Worm (Caenorhabditis elegans) whole organism, early embryonic: ENCODE data around the gene abu-7.

Experiments
- B0310.2 ChIP-seq: sonication (generic microtip); optimal IDR thresholded peaks from 2 replicates; lab custom pipeline; 2016; ENCODE audit warnings: mild to moderate bottlenecking, missing genetic modification characterization, missing compliant biosample characterization
- F13C5.2 ChIP-seq: sonication (generic microtip); optimal IDR thresholded peaks from 2 replicates; lab custom pipeline; 2017; ENCODE audit warnings: mild to moderate bottlenecking, missing genetic modification characterization, inconsistent platforms, missing compliant biosample characterization
- aly-1 ChIP-seq: sonication (generic microtip); optimal IDR thresholded peaks from 2 replicates; lab custom pipeline; 2016; ENCODE audit warnings: missing genetic modification characterization, missing compliant biosample characterization
- ama-1 ChIP-seq: fragments of 150-350 bp; optimal IDR thresholded peaks from 2 replicates; lab custom pipeline; 2014
- ceh-13 ChIP-seq: fragments of 200-800 bp; sonication (Bioruptor generic); optimal IDR thresholded peaks from 2 replicates; lab custom pipeline; 2018; ENCODE audit warnings: mild to moderate bottlenecking, missing genetic modification characterization, missing compliant biosample characterization
- ceh-36 ChIP-seq: sonication (generic microtip); optimal IDR thresholded peaks from 2 replicates; lab custom pipeline; 2016; ENCODE audit warnings: missing genetic modification characterization, inconsistent platforms, missing compliant biosample characterization
- ets-7 ChIP-seq: sonication (generic microtip); optimal IDR thresholded peaks from 2 replicates; lab custom pipeline; 2016; ENCODE audit warnings: missing genotype, missing genetic modification characterization, missing compliant biosample characterization
- flt-1 ChIP-seq: fragments of 200-800 bp; sonication (Bioruptor generic); IDR thresholded peaks from 2 replicates; pipeline ENCODE4 v1.3.6; 2022; ENCODE audit warnings: missing genetic modification characterization, missing compliant biosample characterization
- hmbx-1 ChIP-seq: sonication (generic microtip); optimal IDR thresholded peaks from 2 replicates; lab custom pipeline; 2016; ENCODE audit warnings: mild to moderate bottlenecking, missing genetic modification characterization, missing compliant biosample characterization
- hmg-4 ChIP-seq: fragments of 200-800 bp; sonication (Bioruptor generic); optimal IDR thresholded peaks from 2 replicates; lab custom pipeline; 2018; ENCODE audit warnings: mild to moderate bottlenecking, missing genetic modification characterization, missing compliant biosample characterization
- hnd-1 ChIP-seq: sonication (generic microtip); optimal IDR thresholded peaks from 2 replicates; lab custom pipeline; 2016; ENCODE audit warnings: missing genetic modification characterization, missing compliant biosample characterization
- pes-1 ChIP-seq: fragments of 200-800 bp; sonication (Bioruptor generic); IDR thresholded peaks from 2 replicates; pipeline ENCODE4 v1.3.6; 2022; ENCODE audit warnings: missing genetic modification reagents, missing genetic modification characterization, missing compliant biosample characterization
- scrt-1 ChIP-seq: fragments of 200-800 bp; sonication (Bioruptor generic); IDR thresholded peaks from 2 replicates; pipeline ENCODE4 v1.3.6; 2022; ENCODE audit warnings: missing genetic modification characterization, missing compliant biosample characterization
- sea-1 ChIP-seq: fragments of 200-800 bp; sonication (Bioruptor generic); conservative IDR thresholded peaks from 2 replicates; pipeline ENCODE4 v1.3.6; 2022; ENCODE audit warnings: missing genetic modification characterization, missing compliant biosample characterization
- tbx-11 ChIP-seq: fragments of 200-800 bp; sonication (Bioruptor generic); IDR thresholded peaks from 2 replicates; pipeline ENCODE4 v1.3.6; 2022; ENCODE audit warnings: missing genetic modification characterization, missing compliant biosample characterization
- tbx-37 ChIP-seq: fragments of 200-800 bp; sonication (Bioruptor generic); conservative IDR thresholded peaks from 2 replicates; pipeline ENCODE4 v1.3.6; 2022; ENCODE audit warnings: missing genetic modification reagents, missing genetic modification characterization, missing compliant biosample characterization
- tra-4 ChIP-seq: sonication (generic microtip); optimal IDR thresholded peaks from 2 replicates; lab custom pipeline; 2017; ENCODE audit warnings: missing genetic modification characterization, missing compliant biosample characterization

abu-7 gene

DNA sequence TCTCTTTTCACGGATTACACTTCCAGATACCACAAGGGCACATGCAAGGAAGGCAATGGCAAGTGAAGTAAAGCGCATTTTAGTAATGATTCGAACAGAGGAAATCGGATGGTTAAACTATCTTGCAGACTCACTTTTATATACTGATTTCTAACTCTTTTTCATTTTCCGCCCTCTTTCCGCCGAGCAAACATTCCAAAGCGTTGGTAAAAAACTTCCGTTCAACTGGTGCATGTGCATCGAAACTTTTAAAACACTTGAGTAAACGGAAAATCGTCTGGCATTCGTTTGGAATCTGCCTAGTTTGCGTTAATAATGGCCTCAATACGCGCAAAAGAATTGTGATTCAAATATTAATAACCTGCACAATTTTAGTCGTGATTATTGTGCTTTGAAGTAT lies at the start of gene abu-7:
Gene abu-7, minus strand, starts transcription at position 101 of the 400 bp plus-strand sequence.
- TF ChIP-seq tbx-37 (GFP tag; lab: Robert Waterston, UW) (no peak), B0310.2 (tag; lab: Kevin White, UChicago) (no peak), ceh-36 (tag; lab: Kevin White, UChicago) (no peak), ceh-13 (GFP tag; lab: Kevin White, UChicago) (no peak), hnd-1 (tag; lab: Kevin White, UChicago) (no peak), sea-1 (GFP tag; lab: Robert Waterston, UW) (no peak), tbx-11 (no peak), ama-1 (lab: Kevin White, UChicago) (no peak), flt-1 (no peak), hmg-4 (GFP tag; lab: Kevin White, UChicago) (no peak), pes-1 (GFP tag; lab: Robert Waterston, UW) (no peak), F13C5.2 (tag; lab: Kevin White, UChicago) (no peak), tra-4 (tag; lab: Kevin White, UChicago) (no peak), hmbx-1 (tag; lab: Kevin White, UChicago) (no peak), aly-1 (tag; lab: Kevin White, UChicago) (no peak), ets-7 (no peak), scrt-1 (GFP tag; lab: Robert Waterston, UW) (no peak)

ce11 chrV:5213674-5214073 lies 49.1 kb upstream of the abu-7 start:
- TF ChIP-seq pes-1 (GFP tag; lab: Robert Waterston, UW) = no peak
- TF ChIP-seq sea-1 (GFP tag; lab: Robert Waterston, UW) = no peak
- TF ChIP-seq ets-7 = no peak
- TF ChIP-seq aly-1 (tag; lab: Kevin White, UChicago) = no peak
- TF ChIP-seq hmbx-1 (tag; lab: Kevin White, UChicago) = no peak
- TF ChIP-seq ceh-36 (tag; lab: Kevin White, UChicago) = no peak
- no peak for TF ChIP-seq hmg-4 (GFP tag; lab: Kevin White, UChicago)

DNA sequence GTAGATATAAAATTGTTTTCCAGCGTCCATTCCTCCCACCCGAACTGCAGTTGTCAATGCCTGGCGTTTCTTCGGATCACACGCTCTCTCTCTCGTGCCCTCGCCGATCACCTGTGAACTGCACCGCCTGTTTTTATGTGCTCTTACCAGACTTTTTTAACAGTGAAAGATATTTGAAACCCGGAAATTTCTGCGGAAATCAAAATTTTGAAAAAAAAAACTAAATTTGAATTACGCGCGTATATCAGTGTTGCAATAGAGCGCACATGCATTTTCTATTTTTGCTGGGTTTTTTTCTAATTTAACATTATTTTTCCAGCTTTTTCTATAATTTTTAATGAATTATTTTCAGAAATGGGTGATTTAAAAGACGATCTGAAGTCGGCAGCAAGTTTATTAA lies 39.5 kb upstream of the abu-7 start, which contains the start of gene ttc-37:
Gene ttc-37, plus strand, starts transcription at position 349 of the 400 bp plus-strand sequence.
- TF ChIP-seq flt-1 (no peak), tbx-11 (no peak), ceh-13 (GFP tag; lab: Kevin White, UChicago) (no peak)

DNA sequence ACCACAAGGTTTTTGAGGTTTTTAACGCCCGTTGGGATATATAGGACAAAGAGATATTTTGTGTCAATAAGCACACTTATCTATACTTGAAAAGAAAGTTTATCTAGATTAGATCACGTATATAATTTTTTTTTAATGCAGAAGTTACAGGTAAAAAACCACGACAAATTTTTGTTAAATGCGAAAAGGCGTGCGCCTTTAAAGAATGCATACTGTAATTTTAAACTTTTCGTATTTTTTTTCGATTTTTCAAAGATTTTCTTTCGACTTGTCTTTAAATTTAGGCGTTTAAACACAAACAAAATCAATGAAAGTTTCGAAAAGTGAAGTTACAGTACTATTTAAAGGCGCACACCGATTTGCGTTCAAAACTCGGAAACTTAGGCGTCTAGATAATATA lies 39.1 kb upstream of the abu-7 start:
- TF ChIP-seq B0310.2 (tag; lab: Kevin White, UChicago) (no peak), hmbx-1 (tag; lab: Kevin White, UChicago) (no peak), sea-1 (GFP tag; lab: Robert Waterston, UW) (no peak), scrt-1 (GFP tag; lab: Robert Waterston, UW) (no peak), tra-4 (tag; lab: Kevin White, UChicago) (no peak), F13C5.2 (tag; lab: Kevin White, UChicago) (no peak), hmg-4 (GFP tag; lab: Kevin White, UChicago) (no peak), ceh-13 (GFP tag; lab: Kevin White, UChicago) (no peak), aly-1 (tag; lab: Kevin White, UChicago) (no peak), pes-1 (GFP tag; lab: Robert Waterston, UW) (no peak), ets-7 (no peak), ceh-36 (tag; lab: Kevin White, UChicago) (no peak), tbx-37 (GFP tag; lab: Robert Waterston, UW) (no peak), hnd-1 (tag; lab: Kevin White, UChicago) (no peak), ama-1 (lab: Kevin White, UChicago) (no peak), tbx-11 (no peak), flt-1 (no peak)

ce11 chrV:5201706-5202105 lies 37.1 kb upstream of the abu-7 start:
- no peak for TF ChIP-seq hmg-4 (GFP tag; lab: Kevin White, UChicago)
- TF ChIP-seq pes-1 (GFP tag; lab: Robert Waterston, UW) = no peak
- no peak for TF ChIP-seq ets-7
- TF ChIP-seq ceh-13 (GFP tag; lab: Kevin White, UChicago) = no peak
- TF ChIP-seq ama-1 (lab: Kevin White, UChicago) = no peak
- no peak for TF ChIP-seq tbx-37 (GFP tag; lab: Robert Waterston, UW)
- TF ChIP-seq B0310.2 (tag; lab: Kevin White, UChicago) = no peak
- TF ChIP-seq hmbx-1 (tag; lab: Kevin White, UChicago) = no peak
- TF ChIP-seq hnd-1 (tag; lab: Kevin White, UChicago) = no peak
- TF ChIP-seq tra-4 (tag; lab: Kevin White, UChicago) = no peak
- TF ChIP-seq tbx-11 = no peak
- TF ChIP-seq scrt-1 (GFP tag; lab: Robert Waterston, UW) = no peak
- no peak for TF ChIP-seq flt-1
- TF ChIP-seq sea-1 (GFP tag; lab: Robert Waterston, UW) = no peak
- no peak for TF ChIP-seq F13C5.2 (tag; lab: Kevin White, UChicago)
- TF ChIP-seq aly-1 (tag; lab: Kevin White, UChicago) = no peak
- no peak for TF ChIP-seq ceh-36 (tag; lab: Kevin White, UChicago)

- TF ChIP-seq hmg-4 (GFP tag; lab: Kevin White, UChicago) (no peak), tbx-37 (GFP tag; lab: Robert Waterston, UW) (no peak), ets-7 (no peak), scrt-1 (GFP tag; lab: Robert Waterston, UW) (no peak), aly-1 (tag; lab: Kevin White, UChicago) (no peak), tbx-11 (no peak), hmbx-1 (tag; lab: Kevin White, UChicago) (no peak), tra-4 (tag; lab: Kevin White, UChicago) (no peak), F13C5.2 (tag; lab: Kevin White, UChicago) (no peak), ceh-13 (GFP tag; lab: Kevin White, UChicago) (no peak), flt-1 (no peak), pes-1 (GFP tag; lab: Robert Waterston, UW) (no peak), ceh-36 (tag; lab: Kevin White, UChicago) (no peak), B0310.2 (tag; lab: Kevin White, UChicago) (no peak), ama-1 (lab: Kevin White, UChicago) (no peak), sea-1 (GFP tag; lab: Robert Waterston, UW) (no peak), hnd-1 (tag; lab: Kevin White, UChicago) (no peak)
These were observed 35.6 kb upstream of the abu-7 start for ce11 chrV:5200188-5200587.

DNA sequence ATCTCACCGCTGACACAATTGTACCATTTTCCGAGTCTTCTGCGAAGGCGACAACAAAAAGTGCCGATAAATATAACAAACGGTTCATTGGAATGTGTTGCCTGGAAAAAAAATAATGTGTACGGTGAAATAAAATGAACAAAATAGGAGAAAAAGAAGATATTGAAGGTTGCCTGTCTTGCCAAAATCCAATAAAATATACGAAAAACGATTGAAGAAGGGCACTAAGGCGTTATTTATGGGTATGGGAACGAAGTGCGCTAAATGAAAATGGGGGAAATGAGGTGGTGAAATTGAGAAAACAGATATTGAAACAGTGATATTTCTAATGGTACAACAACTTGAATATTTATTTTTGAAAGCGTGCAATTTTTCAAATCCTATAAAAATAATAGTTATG lies 33.7 kb upstream of the abu-7 start, which contains the start of gene Y47A7.2:
Gene Y47A7.2, minus strand, starts transcription at position 101 of the 400 bp plus-strand sequence.
- TF ChIP-seq ceh-36 (tag; lab: Kevin White, UChicago) (no peak), hmg-4 (GFP tag; lab: Kevin White, UChicago) (no peak), tbx-37 (GFP tag; lab: Robert Waterston, UW) (no peak), sea-1 (GFP tag; lab: Robert Waterston, UW) (no peak), pes-1 (GFP tag; lab: Robert Waterston, UW) (no peak), F13C5.2 (tag; lab: Kevin White, UChicago) (no peak), aly-1 (tag; lab: Kevin White, UChicago) (no peak), flt-1 (no peak), tbx-11 (no peak), ets-7 (no peak), hnd-1 (tag; lab: Kevin White, UChicago) (no peak), ama-1 (lab: Kevin White, UChicago) (no peak), scrt-1 (GFP tag; lab: Robert Waterston, UW) (no peak), ceh-13 (GFP tag; lab: Kevin White, UChicago) (no peak), B0310.2 (tag; lab: Kevin White, UChicago) (no peak), hmbx-1 (tag; lab: Kevin White, UChicago) (no peak), tra-4 (tag; lab: Kevin White, UChicago) (no peak)
